Worm (Caenorhabditis elegans): ENCODE measurements around the gene T26G10.5.

ce11 chrIII:9465865-9466264, 39.7 kb upstream of the T26G10.5 start, which contains the start of gene B0464.6:
- TF ChIP-seq dve-1 (tag; optimal IDR thresholded peaks at IDR 0.05) (no peak), nfya-1 (tag; optimal IDR thresholded peaks at IDR 0.05) (no peak), ama-1 (optimal IDR thresholded peaks at IDR 0.05) (no peak), ceh-9 (tag; optimal IDR thresholded peaks at IDR 0.05) (no peak), dmd-4 (tag; optimal IDR thresholded peaks at IDR 0.05; ENCODE audit: borderline replicate concordance) (no peak), nhr-11 (tag; optimal IDR thresholded peaks at IDR 0.05) (no peak), pha-4 (tag; optimal IDR thresholded peaks at IDR 0.05) (no peak), tbx-2 (tag; optimal IDR thresholded peaks at IDR 0.05) (no peak), F13H6.1 (tag; optimal IDR thresholded peaks at IDR 0.05) (no peak)
